Fruit fly (Drosophila melanogaster) whole organism, embryonic: ENCODE data around the gene Hr38.

Experiments used
- BEAF-32 ChIP-seq: fragments of 200-800 bp; sonication (Bioruptor generic); optimal IDR thresholded peaks from 3 replicates; lab custom pipeline; 2017; ENCODE audit warnings: missing biosample characterization, missing genetic modification characterization, mild to moderate bottlenecking, moderate library complexity, missing genetic modification reagents
- Bteb2 ChIP-seq: fragments of 200-800 bp; sonication (Bioruptor generic); optimal IDR thresholded peaks from 2 replicates; lab custom pipeline; 2016; ENCODE audit warnings: missing biosample characterization, missing genetic modification characterization
- CG10209 ChIP-seq: fragments of 200-800 bp; sonication (Bioruptor generic); optimal IDR thresholded peaks from 3 replicates; lab custom pipeline; 2017; ENCODE audit warnings: missing biosample characterization, mild to moderate bottlenecking, missing genetic modification characterization, missing genetic modification reagents
- CG10321 ChIP-seq: fragments of 200-800 bp; sonication (Bioruptor generic); IDR thresholded peaks from 2 replicates; pipeline ENCODE4 v1.3.6; 2022; ENCODE audit warnings: missing biosample characterization, missing genetic modification characterization
- CG10431 ChIP-seq: fragments of 200-800 bp; sonication (Bioruptor generic); optimal IDR thresholded peaks from 3 replicates; lab custom pipeline; 2018; ENCODE audit warnings: missing biosample characterization, mild to moderate bottlenecking, missing genetic modification characterization
- CG10462 ChIP-seq: fragments of 200-800 bp; sonication (Bioruptor generic); optimal IDR thresholded peaks from 2 replicates; lab custom pipeline; 2016; ENCODE audit warnings: missing biosample characterization, missing genetic modification characterization
- CG13424 ChIP-seq: fragments of 200-800 bp; sonication (Bioruptor generic); optimal IDR thresholded peaks from 2 replicates; lab custom pipeline; 2019; ENCODE audit warnings: missing biosample characterization, mild to moderate bottlenecking, missing genetic modification characterization, moderate library complexity
- CG16863 ChIP-seq: fragments of 200-800 bp; sonication (Bioruptor generic); optimal IDR thresholded peaks from 3 replicates; lab custom pipeline; 2016; ENCODE audit warnings: missing biosample characterization, missing genetic modification characterization
- CG17186 ChIP-seq: fragments of 200-800 bp; sonication (Bioruptor generic); optimal IDR thresholded peaks from 3 replicates; lab custom pipeline; 2017; ENCODE audit warnings: missing biosample characterization, missing genetic modification reagents, missing genetic modification characterization
- CG17802 ChIP-seq: fragments of 200-800 bp; sonication (Bioruptor generic); optimal IDR thresholded peaks from 2 replicates; lab custom pipeline; 2018; ENCODE audit warnings: missing biosample characterization, mild to moderate bottlenecking, missing genetic modification characterization, moderate library complexity
- CG30020 ChIP-seq: fragments of 200-800 bp; optimal IDR thresholded peaks from 2 replicates; lab custom pipeline; 2019; ENCODE audit warnings: missing biosample characterization, mild to moderate bottlenecking, missing genetic modification characterization, moderate library complexity
- CG6791 ChIP-seq: fragments of 200-800 bp; sonication (Bioruptor generic); IDR thresholded peaks from 3 replicates; pipeline ENCODE4 v1.3.6; 2022; ENCODE audit warnings: missing biosample characterization, missing genetic modification characterization; ENCODE audit not compliant: partially characterized antibody
- CG7928 ChIP-seq: fragments of 200-800 bp; sonication (Bioruptor generic); optimal IDR thresholded peaks from 2 replicates; lab custom pipeline; 2017; ENCODE audit warnings: missing biosample characterization, mild to moderate bottlenecking, missing genetic modification characterization
- CG8478 ChIP-seq: fragments of >200 bp; optimal IDR thresholded peaks from 2 replicates; lab custom pipeline; 2018
- CG9932 ChIP-seq: fragments of 200-800 bp; sonication (Bioruptor generic); IDR thresholded peaks from 2 replicates; pipeline ENCODE4 v1.3.6; 2022; ENCODE audit warnings: missing biosample characterization, missing genetic modification characterization
- Chrac-16 ChIP-seq: fragments of 200-800 bp; sonication (Bioruptor generic); optimal IDR thresholded peaks from 3 replicates; lab custom pipeline; 2016; ENCODE audit warnings: missing biosample characterization, missing genetic modification characterization
- CrebB ChIP-seq: fragments of 200-800 bp; sonication (Bioruptor generic); optimal IDR thresholded peaks from 3 replicates; lab custom pipeline; 2018; ENCODE audit warnings: missing biosample characterization, mild to moderate bottlenecking, missing genetic modification characterization
- Dek ChIP-seq: fragments of 200-800 bp; sonication (Bioruptor generic); optimal IDR thresholded peaks from 3 replicates; lab custom pipeline; 2019; ENCODE audit warnings: missing biosample characterization, mild to moderate bottlenecking, missing genetic modification characterization, moderate library complexity
- Dref ChIP-seq: fragments of 200-800 bp; sonication (Bioruptor generic); IDR thresholded peaks from 2 replicates; pipeline ENCODE4 v1.3.6; 2022; ENCODE audit warnings: missing biosample characterization, missing genetic modification characterization
- Elba2 ChIP-seq: fragments of 200-800 bp; sonication (Bioruptor generic); optimal IDR thresholded peaks from 3 replicates; lab custom pipeline; 2016; ENCODE audit warnings: missing biosample characterization, missing genetic modification characterization
- Ets65A ChIP-seq: fragments of 200-800 bp; sonication (Bioruptor generic); peaks from one replicate; lab custom pipeline; 2016; ENCODE audit warnings: missing biosample characterization, missing genetic modification characterization
- HLH4C ChIP-seq: fragments of 200-800 bp; sonication (Bioruptor generic); IDR thresholded peaks from 3 replicates; pipeline ENCODE4 v1.3.6; 2022; ENCODE audit warnings: missing biosample characterization, missing genetic modification characterization; ENCODE audit not compliant: partially characterized antibody
- HmgZ ChIP-seq: fragments of 200-800 bp; sonication (Bioruptor generic); optimal IDR thresholded peaks from 2 replicates; lab custom pipeline; 2018; ENCODE audit warnings: missing biosample characterization, mild to moderate bottlenecking, missing genetic modification characterization
- Kr ChIP-seq: fragments of 200-800 bp; sonication (Bioruptor generic); optimal IDR thresholded peaks from 2 replicates; lab custom pipeline; 2017; ENCODE audit warnings: missing biosample characterization, mild to moderate bottlenecking, missing genetic modification characterization
- MESR4 ChIP-seq: fragments of 200-800 bp; sonication (Bioruptor generic); optimal IDR thresholded peaks from 2 replicates; lab custom pipeline; 2018; ENCODE audit warnings: missing biosample characterization, mild to moderate bottlenecking, missing genetic modification characterization, moderate library complexity
- NK7.1 ChIP-seq: fragments of 200-800 bp; sonication (Bioruptor generic); optimal IDR thresholded peaks from 3 replicates; lab custom pipeline; 2016; ENCODE audit warnings: missing biosample characterization, missing genetic modification characterization
- Poxn ChIP-seq: fragments of 200-800 bp; sonication (Bioruptor generic); IDR thresholded peaks from 2 replicates; pipeline ENCODE4 v1.3.6; 2022; ENCODE audit warnings: missing biosample characterization, missing genetic modification characterization
- Sry-β ChIP-seq: fragments of 200-800 bp; sonication (Bioruptor generic); optimal IDR thresholded peaks from 2 replicates; lab custom pipeline; 2018; ENCODE audit warnings: missing biosample characterization, mild to moderate bottlenecking, missing genetic modification characterization, moderate library complexity
- Sry-δ ChIP-seq: fragments of 200-800 bp; sonication (Bioruptor generic); optimal IDR thresholded peaks from 2 replicates; lab custom pipeline; 2016; ENCODE audit warnings: missing biosample characterization, missing genetic modification characterization
- Tbp ChIP-seq: fragments of >200 bp; optimal IDR thresholded peaks from 2 replicates; lab custom pipeline; 2018; ENCODE audit warnings: missing biosample characterization, missing genetic modification characterization
- Trl ChIP-seq, 3 experiments: fragments of >200 bp in 2 of 3; fragments of 200-800 bp in 1 of 3; sonication (Bioruptor generic) in 1 of 3; optimal IDR thresholded peaks; 2 replicates in 1 of 3; 3 replicates in 2 of 3; lab custom pipeline; 2016 to 2017; ENCODE audit warnings: missing biosample characterization in 1 of 3, missing genetic modification characterization in 1 of 3
- Vsx1 ChIP-seq: fragments of 200-800 bp; sonication (Bioruptor generic); optimal IDR thresholded peaks from 2 replicates; lab custom pipeline; 2017; ENCODE audit warnings: missing biosample characterization, mild to moderate bottlenecking, missing genetic modification characterization, missing genetic modification reagents
- abd-A ChIP-seq: fragments of 200-800 bp; sonication (Bioruptor generic); optimal IDR thresholded peaks from 3 replicates; lab custom pipeline; 2019; ENCODE audit warnings: missing biosample characterization, mild to moderate bottlenecking, missing genetic modification characterization, moderate library complexity
- bigmax ChIP-seq: fragments of 200-800 bp; sonication (Bioruptor generic); optimal IDR thresholded peaks from 2 replicates; lab custom pipeline; 2018; ENCODE audit warnings: missing biosample characterization, mild to moderate bottlenecking, missing genetic modification characterization
- btn ChIP-seq: fragments of 200-800 bp; sonication (Bioruptor generic); optimal IDR thresholded peaks from 2 replicates; lab custom pipeline; 2016; ENCODE audit warnings: missing biosample characterization, missing genetic modification characterization
- danr ChIP-seq: fragments of 200-800 bp; sonication (Bioruptor generic); IDR thresholded peaks from 2 replicates; pipeline ENCODE4 v1.3.6; 2022; ENCODE audit warnings: missing biosample characterization, missing genetic modification characterization
- ewg ChIP-seq: fragments of 200-800 bp; sonication (Bioruptor generic); optimal IDR thresholded peaks from 3 replicates; lab custom pipeline; 2017; ENCODE audit warnings: mild to moderate bottlenecking, missing biosample characterization, missing genetic modification reagents, missing genetic modification characterization
- fru ChIP-seq: fragments of >200 bp; optimal IDR thresholded peaks from 2 replicates; lab custom pipeline; 2017
- ftz-f1 ChIP-seq: fragments of 200-800 bp; sonication (Bioruptor generic); optimal IDR thresholded peaks from 2 replicates; lab custom pipeline; 2016; ENCODE audit warnings: missing biosample characterization, missing genetic modification characterization
- ken ChIP-seq: fragments of 200-800 bp; sonication (Bioruptor generic); IDR thresholded peaks from 3 replicates; pipeline ENCODE4 v1.3.6; 2022; ENCODE audit warnings: missing biosample characterization, missing genetic modification characterization
- klu ChIP-seq: fragments of 200-800 bp; sonication (Bioruptor generic); IDR thresholded peaks from 2 replicates; pipeline ENCODE4 v1.3.6; 2022; ENCODE audit warnings: missing biosample characterization, missing genetic modification characterization
- nmo ChIP-seq: fragments of 200-800 bp; sonication (Bioruptor generic); optimal IDR thresholded peaks from 2 replicates; lab custom pipeline; 2018; ENCODE audit warnings: missing biosample characterization, mild to moderate bottlenecking, missing genetic modification characterization, moderate library complexity
- onecut ChIP-seq: fragments of 200-800 bp; sonication (Bioruptor generic); IDR thresholded peaks from 2 replicates; pipeline ENCODE4 v1.3.6; 2022; ENCODE audit warnings: missing biosample characterization, missing genetic modification characterization
- pb ChIP-seq: fragments of 200-800 bp; sonication (Bioruptor generic); optimal IDR thresholded peaks from 3 replicates; lab custom pipeline; 2016; ENCODE audit warnings: missing biosample characterization, missing genetic modification characterization
- pzg ChIP-seq: fragments of 200-800 bp; sonication (Bioruptor generic); optimal IDR thresholded peaks from 3 replicates; lab custom pipeline; 2018; ENCODE audit warnings: missing biosample characterization, mild to moderate bottlenecking, missing genetic modification characterization, moderate library complexity
- repo ChIP-seq: fragments of 200-800 bp; sonication (Bioruptor generic); optimal IDR thresholded peaks from 2 replicates; lab custom pipeline; 2016; ENCODE audit warnings: missing biosample characterization, missing genetic modification characterization
- sc ChIP-seq, 3 experiments: fragments of >200 bp in 2 of 3; fragments of 200-800 bp in 1 of 3; sonication (Bioruptor generic) in 1 of 3; optimal IDR thresholded peaks; 2 replicates in 2 of 3; 3 replicates in 1 of 3; lab custom pipeline; 2017; ENCODE audit warnings: mild to moderate bottlenecking in 1 of 3, missing biosample characterization in 1 of 3, missing genetic modification characterization in 1 of 3, missing genetic modification reagents in 1 of 3
- sima ChIP-seq: fragments of 200-800 bp; sonication (Bioruptor generic); optimal IDR thresholded peaks from 2 replicates; lab custom pipeline; 2016; ENCODE audit warnings: missing biosample characterization, missing genetic modification characterization
- stc ChIP-seq: fragments of 200-800 bp; sonication (Bioruptor generic); IDR thresholded peaks from 2 replicates; pipeline ENCODE4 v1.3.6; 2022; ENCODE audit warnings: missing biosample characterization, missing genetic modification characterization
- twi ChIP-seq: fragments of 200-800 bp; optimal IDR thresholded peaks from 2 replicates; lab custom pipeline; 2019; ENCODE audit warnings: missing biosample characterization, mild to moderate bottlenecking, missing genetic modification characterization, moderate library complexity
- vnd ChIP-seq: fragments of 200-800 bp; sonication (Bioruptor generic); IDR thresholded peaks from 3 replicates; pipeline ENCODE4 v1.3.6; 2022; ENCODE audit warnings: missing biosample characterization, missing genetic modification characterization; ENCODE audit not compliant: partially characterized antibody
- zen ChIP-seq: fragments of 200-800 bp; sonication (Bioruptor generic); optimal IDR thresholded peaks from 3 replicates; lab custom pipeline; 2018; ENCODE audit warnings: missing biosample characterization, mild to moderate bottlenecking, missing genetic modification characterization, moderate library complexity

Hr38 gene

dm6 chr2L:20757808-20758187, 43.4 kb upstream of the Hr38 start, which contains the start of the genes Rhau and dia (continued):
- peak; percentile 65 for TF ChIP-seq bigmax (GFP tag; lab: Kevin White, UChicago)
- no peak for TF ChIP-seq ken (GFP tag; lab: Robert Waterston, UW)
- TF ChIP-seq Poxn (GFP tag; lab: Robert Waterston, UW) = no peak
- no peak for TF ChIP-seq NK7.1
- no peak for TF ChIP-seq CG17802
- TF ChIP-seq Ets65A (GFP tag; lab: Kevin White, UChicago) = no peak
- TF ChIP-seq Tbp = no peak
- TF ChIP-seq HmgZ (tag; lab: Kevin White, UChicago) = peak; percentile 49
- peak; percentile 41 for TF ChIP-seq ewg (GFP tag; lab: Kevin White, UChicago)
- peak; percentile 2 for TF ChIP-seq Elba2
- peak; percentile 42 for TF ChIP-seq Sry-δ (GFP tag; lab: Kevin White, UChicago)
- peak; percentile 57 for TF ChIP-seq Dref (GFP tag; lab: Robert Waterston, UW)
- TF ChIP-seq zen (tag; lab: Kevin White, UChicago) = peak; percentile 39
- TF ChIP-seq CG17186 = peak; percentile 78
- no peak for TF ChIP-seq Trl (optimal IDR thresholded peaks at IDR 0.05; lab: Kevin White, UChicago)
- no peak for TF ChIP-seq Trl (GFP tag; optimal IDR thresholded peaks at IDR 0.05; lab: Kevin White, UChicago)
- peak; percentile 6; the same call in 1 of the 2 replicates for TF ChIP-seq CG9932 (GFP tag; lab: Robert Waterston, UW)
- TF ChIP-seq CG10462 = no peak
- TF ChIP-seq CG30020 (tag; lab: Kevin White, UChicago) = peak; percentile 50
- TF ChIP-seq sc (optimal IDR thresholded peaks at IDR 0.05; lab: Kevin White, UChicago) = no peak
- no peak for TF ChIP-seq sc (GFP tag; optimal IDR thresholded peaks at IDR 0.05; lab: Kevin White, UChicago)
- no peak for TF ChIP-seq vnd
- peak; percentile 15 for TF ChIP-seq twi (tag; lab: Kevin White, UChicago)
- no peak for TF ChIP-seq fru (lab: Kevin White, UChicago)
- TF ChIP-seq Sry-β (GFP tag; lab: Kevin White, UChicago) = no peak
- no peak for TF ChIP-seq pb (GFP tag; lab: Kevin White, UChicago)
- no peak for TF ChIP-seq HLH4C (GFP tag; lab: Robert Waterston, UW)
- TF ChIP-seq CG8478 (lab: Kevin White, UChicago) = no peak
- TF ChIP-seq Bteb2 (GFP tag; lab: Kevin White, UChicago) = peak; percentile 9
- TF ChIP-seq CG7928 (GFP tag; lab: Kevin White, UChicago) = peak; percentile 55
- TF ChIP-seq CG6791 (GFP tag; lab: Robert Waterston, UW) = no peak
- TF ChIP-seq repo (GFP tag; lab: Kevin White, UChicago) = no peak
- no peak for TF ChIP-seq ftz-f1 (GFP tag; lab: Kevin White, UChicago)
- TF ChIP-seq Kr (GFP tag; lab: Kevin White, UChicago) = no peak

- TF ChIP-seq nmo (GFP tag; lab: Kevin White, UChicago) (peak; percentile 71), btn (GFP tag; lab: Kevin White, UChicago) (no peak), sima (GFP tag; lab: Kevin White, UChicago) (no peak), CG10431 (no peak), CrebB (peak; percentile 28), Vsx1 (GFP tag; lab: Kevin White, UChicago) (no peak), stc (GFP tag; lab: Robert Waterston, UW) (no peak), CG10209 (peak; percentile 10), CG16863 (GFP tag; lab: Kevin White, UChicago) (peak; percentile 46), klu (no peak), BEAF-32 (GFP tag; lab: Kevin White, UChicago) (peak; percentile 59), CG10321 (GFP tag; lab: Robert Waterston, UW) (peak; percentile 18; the same call in 1 of the 2 replicates), Dek (no peak), Chrac-16 (peak; percentile 44), danr (GFP tag; lab: Robert Waterston, UW) (no peak), MESR4 (GFP tag; lab: Kevin White, UChicago) (peak; percentile 38), CG13424 (tag; lab: Kevin White, UChicago) (peak; percentile 65), pzg (peak; percentile 44), abd-A (no peak), onecut (GFP tag; lab: Robert Waterston, UW) (no peak)
These were observed 37.8 kb upstream of the Hr38 start, which contains the start of the genes Amacr and Ns4 for dm6 chr2L:20752160-20752559. TSS of gene Amacr (minus strand) at chr2L:20752341. TSS of gene Ns4 (plus strand) at chr2L:20752476.
